Worm (Caenorhabditis elegans) whole organism, L1 larva: ENCODE results near the gene Y38F1A.2.
A peak's percentile ranks its signal among the peaks of the same experiment; 100 is the strongest.

Experiments
- C04F5.9 ChIP-seq: sonication (generic microtip); optimal IDR thresholded peaks from 2 replicates; lab custom pipeline; 2016; ENCODE audit warnings: missing genetic modification characterization, missing compliant biosample characterization
- C16A3.4 ChIP-seq: fragments of 150-350 bp; optimal IDR thresholded peaks from 2 replicates; lab custom pipeline; 2014; ENCODE audit warnings: missing biosample characterization, missing genetic modification characterization
- aly-2 ChIP-seq: fragments of 150-350 bp; optimal IDR thresholded peaks from 2 replicates; lab custom pipeline; 2014; ENCODE audit warnings: missing biosample characterization, missing genetic modification characterization
- blmp-1 ChIP-seq: fragments of 150-350 bp; optimal IDR thresholded peaks from 2 replicates; lab custom pipeline; 2014; ENCODE audit warnings: missing biosample characterization, missing genetic modification characterization
- ceh-63 ChIP-seq: fragments of 200-800 bp; sonication (Bioruptor generic); optimal IDR thresholded peaks from 2 replicates; lab custom pipeline; 2018; ENCODE audit warnings: mild to moderate bottlenecking, missing genetic modification characterization, missing compliant biosample characterization
- ceh-8 ChIP-seq: fragments of 200-800 bp; sonication (Bioruptor generic); optimal IDR thresholded peaks from 2 replicates; lab custom pipeline; 2018; ENCODE audit warnings: mild to moderate bottlenecking, missing genetic modification characterization, moderate library complexity, missing compliant biosample characterization
- ceh-82 ChIP-seq, 3 experiments: fragments of 150-350 bp in 1 of 3; sonication (generic microtip) in 2 of 3; optimal IDR thresholded peaks; 2 replicates each; lab custom pipeline; 2014 to 2017; ENCODE audit warnings: missing biosample characterization in 3 of 3, missing genetic modification characterization in 3 of 3
- ceh-88 ChIP-seq: fragments of 200-800 bp; sonication (Bioruptor generic); IDR thresholded peaks from 2 replicates; pipeline ENCODE4 v1.3.6; 2022; ENCODE audit warnings: missing genetic modification characterization, missing compliant biosample characterization
- ceh-90 ChIP-seq: sonication (generic microtip); optimal IDR thresholded peaks from 2 replicates; lab custom pipeline; 2016; ENCODE audit warnings: missing genetic modification characterization, missing compliant biosample characterization
- ces-1 ChIP-seq: fragments of 150-350 bp; optimal IDR thresholded peaks from 2 replicates; lab custom pipeline; 2014; ENCODE audit warnings: missing biosample characterization, missing genetic modification reagents, missing genetic modification characterization
- efl-1 ChIP-seq, 4 experiments: fragments of 150-350 bp; optimal IDR thresholded peaks in 3 of 4; peaks in 1 of 4; 1 replicate in 1 of 4; 2 replicates in 3 of 4; lab custom pipeline; 2014; ENCODE audit warnings: missing biosample characterization in 2 of 4, missing genetic modification characterization in 2 of 4, missing genetic modification reagents in 2 of 4
- egl-27 ChIP-seq, 2 experiments: fragments of 150-350 bp in 1 of 2; sonication (generic microtip); optimal IDR thresholded peaks; 3 replicates each; lab custom pipeline; 2017 to 2018; ENCODE audit warnings: missing biosample characterization in 2 of 2, missing genetic modification characterization in 2 of 2, missing genetic modification reagents in 2 of 2
- elt-2 ChIP-seq: sonication (generic microtip); optimal IDR thresholded peaks from 2 replicates; lab custom pipeline; 2016; ENCODE audit warnings: missing genetic modification characterization, mild to moderate bottlenecking, inconsistent platforms, missing compliant biosample characterization, missing genetic modification reagents
- ets-5 ChIP-seq: fragments of 200-800 bp; sonication (Bioruptor generic); IDR thresholded peaks from 2 replicates; pipeline ENCODE4 v1.3.6; 2022; ENCODE audit warnings: missing genetic modification characterization, missing compliant biosample characterization
- fkh-4 ChIP-seq: sonication (generic microtip); optimal IDR thresholded peaks from 2 replicates; lab custom pipeline; 2016; ENCODE audit warnings: missing compliant biosample characterization, missing genetic modification characterization, borderline replicate concordance
- fkh-8 ChIP-seq: sonication (generic microtip); optimal IDR thresholded peaks from 2 replicates; lab custom pipeline; 2016; ENCODE audit warnings: mild to moderate bottlenecking, missing genetic modification characterization, missing compliant biosample characterization
- hlh-17 ChIP-seq: fragments of 200-800 bp; sonication (Bioruptor generic); optimal IDR thresholded peaks from 2 replicates; lab custom pipeline; 2018; ENCODE audit warnings: missing genetic modification characterization, mild to moderate bottlenecking, missing compliant biosample characterization, moderate library complexity, borderline replicate concordance
- hlh-4 ChIP-seq: sonication (generic microtip); optimal IDR thresholded peaks from 2 replicates; lab custom pipeline; 2016; ENCODE audit warnings: mild to moderate bottlenecking, missing genetic modification characterization, missing compliant biosample characterization
- hpl-2 ChIP-seq: fragments of 150-350 bp; optimal IDR thresholded peaks from 2 replicates; lab custom pipeline; 2014; ENCODE audit warnings: missing biosample characterization, missing genetic modification reagents, missing genetic modification characterization
- irx-1 ChIP-seq: sonication (generic microtip); optimal IDR thresholded peaks from 2 replicates; lab custom pipeline; 2016; ENCODE audit warnings: missing genetic modification characterization, missing compliant biosample characterization
- jun-1 ChIP-seq: fragments of 150-350 bp; optimal IDR thresholded peaks from 2 replicates; lab custom pipeline; 2014; ENCODE audit warnings: missing biosample characterization, missing genetic modification reagents, missing genetic modification characterization
- lin-13 ChIP-seq: fragments of 150-350 bp; optimal IDR thresholded peaks from 2 replicates; lab custom pipeline; 2014; ENCODE audit warnings: missing biosample characterization, missing genetic modification reagents, missing genetic modification characterization
- lin-14 ChIP-seq: fragments of 200-800 bp; sonication (Bioruptor generic); optimal IDR thresholded peaks from 2 replicates; lab custom pipeline; 2018; ENCODE audit warnings: mild to moderate bottlenecking, missing genetic modification characterization, moderate library complexity, missing compliant biosample characterization
- lin-35 ChIP-seq, 2 experiments: fragments of 150-350 bp; optimal IDR thresholded peaks; 2 replicates each; lab custom pipeline; 2014; ENCODE audit warnings: missing biosample characterization in 2 of 2, missing genetic modification characterization in 2 of 2, missing genetic modification reagents in 2 of 2
- mab-9 ChIP-seq: fragments of 200-800 bp; sonication (Bioruptor generic); IDR thresholded peaks from 2 replicates; pipeline ENCODE4 v1.3.6; 2022; ENCODE audit warnings: missing genetic modification reagents, missing genetic modification characterization, missing compliant biosample characterization
- mef-2 ChIP-seq: fragments of 150-350 bp; optimal IDR thresholded peaks from 2 replicates; lab custom pipeline; 2014; ENCODE audit warnings: missing biosample characterization, missing genetic modification characterization
- nhr-20 ChIP-seq: sonication (generic microtip); optimal IDR thresholded peaks from 2 replicates; lab custom pipeline; 2016; ENCODE audit warnings: mild to moderate bottlenecking, missing genetic modification characterization, missing compliant biosample characterization
- nhr-28 ChIP-seq: fragments of 150-350 bp; optimal IDR thresholded peaks from 2 replicates; lab custom pipeline; 2014; ENCODE audit warnings: missing biosample characterization, missing genetic modification characterization
- nhr-71 ChIP-seq: sonication (generic microtip); optimal IDR thresholded peaks from 2 replicates; lab custom pipeline; 2016; ENCODE audit warnings: mild to moderate bottlenecking, missing genetic modification characterization, moderate library complexity, missing compliant biosample characterization
- nhr-76 ChIP-seq: sonication (generic microtip); optimal IDR thresholded peaks from 2 replicates; lab custom pipeline; 2017; ENCODE audit warnings: missing biosample characterization, missing genetic modification characterization
- nhr-84 ChIP-seq: sonication (generic microtip); optimal IDR thresholded peaks from 2 replicates; lab custom pipeline; 2017; ENCODE audit warnings: missing biosample characterization, missing genetic modification characterization
- nhr-90 ChIP-seq: sonication (generic microtip); optimal IDR thresholded peaks from 2 replicates; lab custom pipeline; 2016; ENCODE audit warnings: mild to moderate bottlenecking, missing genetic modification characterization, missing compliant biosample characterization; ENCODE audit not compliant: poor library complexity
- pax-3 ChIP-seq: fragments of 200-800 bp; sonication (Bioruptor generic); optimal IDR thresholded peaks from 2 replicates; lab custom pipeline; 2018; ENCODE audit warnings: mild to moderate bottlenecking, missing genetic modification characterization, moderate library complexity, missing compliant biosample characterization
- rnt-1 ChIP-seq: sonication (generic microtip); optimal IDR thresholded peaks from 2 replicates; lab custom pipeline; 2016; ENCODE audit warnings: mild to moderate bottlenecking, missing genetic modification characterization, moderate library complexity, missing compliant biosample characterization
- skn-1 ChIP-seq: fragments of 150-350 bp; optimal IDR thresholded peaks from 2 replicates; lab custom pipeline; 2014; ENCODE audit warnings: missing biosample characterization, missing genetic modification characterization
- snu-23 ChIP-seq: sonication (generic microtip); optimal IDR thresholded peaks from 2 replicates; lab custom pipeline; 2016; ENCODE audit warnings: missing genetic modification characterization, missing compliant biosample characterization
- sptf-1 ChIP-seq: fragments of 150-350 bp; optimal IDR thresholded peaks from 2 replicates; lab custom pipeline; 2014; ENCODE audit warnings: missing biosample characterization, missing genetic modification characterization
- swsn-7 ChIP-seq: sonication (generic microtip); optimal IDR thresholded peaks from 2 replicates; lab custom pipeline; 2016; ENCODE audit warnings: missing genetic modification characterization, missing compliant biosample characterization
- unc-130 ChIP-seq: fragments of 150-350 bp; optimal IDR thresholded peaks from 2 replicates; lab custom pipeline; 2017; ENCODE audit warnings: missing biosample characterization, missing genetic modification characterization, inconsistent platforms
- unc-30 ChIP-seq: sonication (generic microtip); optimal IDR thresholded peaks from 2 replicates; lab custom pipeline; 2017; ENCODE audit warnings: missing biosample characterization, missing genetic modification characterization
- unc-98 ChIP-seq: fragments of 200-800 bp; sonication (Bioruptor generic); IDR thresholded peaks from 2 replicates; pipeline ENCODE4 v1.3.6; 2022; ENCODE audit warnings: missing genetic modification characterization, missing compliant biosample characterization
- vab-15 ChIP-seq: sonication (generic microtip); optimal IDR thresholded peaks from 2 replicates; lab custom pipeline; 2017; ENCODE audit warnings: missing genotype, mild to moderate bottlenecking, missing genetic modification characterization, missing compliant biosample characterization
- xbp-1 ChIP-seq: sonication (generic microtip); optimal IDR thresholded peaks from 2 replicates; lab custom pipeline; 2016; ENCODE audit warnings: missing genetic modification characterization, missing compliant biosample characterization
- zag-1 ChIP-seq: fragments of 150-350 bp; optimal IDR thresholded peaks from 2 replicates; lab custom pipeline; 2014; ENCODE audit warnings: missing biosample characterization, missing genetic modification characterization
- zip-4 ChIP-seq: fragments of 200-800 bp; sonication (Bioruptor generic); optimal IDR thresholded peaks from 2 replicates; lab custom pipeline; 2018; ENCODE audit warnings: mild to moderate bottlenecking, missing genetic modification characterization, moderate library complexity, missing compliant biosample characterization
- ztf-11 ChIP-seq, 2 experiments: sonication (generic microtip); optimal IDR thresholded peaks; 2 replicates each; lab custom pipeline; 2016 to 2017; ENCODE audit warnings: missing genetic modification characterization in 2 of 2, missing biosample characterization in 1 of 2, missing compliant biosample characterization in 1 of 2
- ztf-4 ChIP-seq: fragments of 150-350 bp; optimal IDR thresholded peaks from 2 replicates; lab custom pipeline; 2014; ENCODE audit warnings: missing biosample characterization, missing genetic modification characterization

Gene Y38F1A.2

DNA sequence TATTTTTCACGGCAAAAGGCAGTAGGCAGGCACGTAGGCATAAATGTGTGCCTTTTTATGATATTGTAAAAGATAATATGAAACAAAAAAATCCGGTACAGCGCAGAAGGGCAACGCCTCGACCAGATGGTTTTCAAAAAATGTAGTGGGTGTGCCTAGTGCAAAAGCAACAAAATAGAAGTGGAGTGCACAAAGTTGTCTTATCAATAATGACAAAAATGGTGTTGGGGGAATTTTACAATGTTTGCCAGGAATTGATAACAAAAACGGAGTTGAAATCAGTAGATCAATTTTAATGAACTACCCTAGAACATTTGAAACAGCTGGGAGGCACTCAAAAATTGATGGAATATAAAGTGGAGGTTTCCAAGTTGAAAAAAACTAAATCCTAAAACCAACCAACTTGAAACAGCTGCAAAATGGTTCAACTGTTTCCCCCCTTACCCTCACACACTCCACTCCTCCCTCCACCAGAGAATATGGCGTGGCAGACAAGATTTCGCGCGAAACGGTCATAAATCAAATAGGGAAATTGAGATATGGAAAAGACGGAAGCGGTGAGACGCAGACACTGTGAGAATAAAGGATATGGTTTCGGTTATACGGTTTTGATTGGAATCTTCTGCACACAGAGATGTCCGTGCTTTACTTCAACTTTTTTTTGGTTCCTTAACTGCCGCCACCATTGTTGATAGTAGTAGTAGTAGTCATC, 49.6 kb downstream of the Y38F1A.2 start (continued):
- TF ChIP-seq irx-1 (tag; lab: Kevin White, UChicago): no peak
- TF ChIP-seq lin-13: peak; percentile 1
- no peak for TF ChIP-seq fkh-4 (tag; lab: Kevin White, UChicago)
- peak; percentile 47 for TF ChIP-seq C16A3.4
- TF ChIP-seq vab-15 (tag; lab: Kevin White, UChicago): no peak

- TF ChIP-seq ceh-90 (tag; lab: Kevin White, UChicago) (no peak), efl-1 (optimal IDR thresholded peaks at IDR 0.05; lab: Kevin White, UChicago) (no peak), efl-1 (GFP tag; optimal IDR thresholded peaks at IDR 0.05 in 1 of 2; lab: Kevin White, UChicago) (peak in 1 of 2 experiments; percentile 74)
Observed at ce11 chrII:13004872-13005252, 50.1 kb downstream of the Y38F1A.2 start.

ce11 chrII:13006283-13006682, 51.5 kb downstream of the Y38F1A.2 start:
- TF ChIP-seq nhr-28: no peak
- no peak for TF ChIP-seq ceh-8
- no peak for TF ChIP-seq ztf-11 (tag; optimal IDR thresholded peaks at IDR 0.05; lab: Kevin White, UChicago)
- no peak for TF ChIP-seq unc-30 (tag; lab: Kevin White, UChicago)
- TF ChIP-seq zip-4: no peak
- no peak for TF ChIP-seq mef-2 (tag; lab: Kevin White, UChicago)
- TF ChIP-seq hpl-2 (GFP tag; lab: Kevin White, UChicago): peak; percentile 1
- no peak for TF ChIP-seq sptf-1 (tag; lab: Kevin White, UChicago)
- TF ChIP-seq aly-2 (tag; lab: Kevin White, UChicago): no peak
- no peak for TF ChIP-seq nhr-76 (tag; lab: Kevin White, UChicago)
- no peak for TF ChIP-seq ces-1
- no peak for TF ChIP-seq ceh-82 (tag; optimal IDR thresholded peaks at IDR 0.05; lab: Kevin White, UChicago)
- TF ChIP-seq blmp-1 (tag; lab: Kevin White, UChicago): peak; percentile 62
- no peak for TF ChIP-seq fkh-8 (tag; lab: Kevin White, UChicago)
- no peak for TF ChIP-seq egl-27 (tag; optimal IDR thresholded peaks at IDR 0.05; lab: Kevin White, UChicago)
- peak; percentile 20 for TF ChIP-seq C16A3.4
- no peak for TF ChIP-seq xbp-1 (tag; lab: Kevin White, UChicago)
- TF ChIP-seq nhr-71 (tag; lab: Kevin White, UChicago): peak; percentile 64
- TF ChIP-seq nhr-20 (tag; lab: Kevin White, UChicago): peak; percentile 89
- TF ChIP-seq fkh-4 (tag; lab: Kevin White, UChicago): no peak
- TF ChIP-seq lin-13: no peak
- TF ChIP-seq lin-35 (GFP tag; optimal IDR thresholded peaks at IDR 0.05; lab: Kevin White, UChicago): peak in 1 of 2 experiments; percentile 52
- TF ChIP-seq ztf-4: no peak
- no peak for TF ChIP-seq jun-1 (tag; lab: Kevin White, UChicago)
- TF ChIP-seq vab-15 (tag; lab: Kevin White, UChicago): no peak
- no peak for TF ChIP-seq hlh-17 (GFP tag; lab: Kevin White, UChicago)
- no peak for TF ChIP-seq zag-1 (tag; lab: Kevin White, UChicago)
- no peak for TF ChIP-seq ets-5 (GFP tag; lab: Robert Waterston, UW)
- TF ChIP-seq unc-98 (GFP tag; lab: Robert Waterston, UW): no peak
- TF ChIP-seq C04F5.9 (tag; lab: Kevin White, UChicago): no peak
- no peak for TF ChIP-seq swsn-7 (tag; lab: Kevin White, UChicago)
- TF ChIP-seq lin-14 (GFP tag; lab: Kevin White, UChicago): peak; percentile 45
- TF ChIP-seq rnt-1 (tag; lab: Kevin White, UChicago): no peak
- no peak for TF ChIP-seq mab-9 (GFP tag; lab: Robert Waterston, UW)
- TF ChIP-seq elt-2 (tag; lab: Kevin White, UChicago): peak; percentile 30
- no peak for TF ChIP-seq unc-130 (tag; lab: Kevin White, UChicago)
- TF ChIP-seq ceh-88 (GFP tag; lab: Robert Waterston, UW): no peak
- TF ChIP-seq skn-1 (tag; lab: Kevin White, UChicago): no peak
- TF ChIP-seq snu-23: peak; percentile 49
- no peak for TF ChIP-seq ceh-63 (GFP tag; lab: Kevin White, UChicago)
- peak; percentile 38 for TF ChIP-seq nhr-90 (tag; lab: Kevin White, UChicago)
- TF ChIP-seq pax-3 (tag; lab: Kevin White, UChicago): no peak
- TF ChIP-seq hlh-4 (tag; lab: Kevin White, UChicago): no peak
- TF ChIP-seq nhr-84: no peak
